Worm (Caenorhabditis elegans): ENCODE results near the gene dos-3.
A peak's percentile ranks its signal among the peaks of the same experiment; 100 is the strongest.

dos-3 gene

DNA sequence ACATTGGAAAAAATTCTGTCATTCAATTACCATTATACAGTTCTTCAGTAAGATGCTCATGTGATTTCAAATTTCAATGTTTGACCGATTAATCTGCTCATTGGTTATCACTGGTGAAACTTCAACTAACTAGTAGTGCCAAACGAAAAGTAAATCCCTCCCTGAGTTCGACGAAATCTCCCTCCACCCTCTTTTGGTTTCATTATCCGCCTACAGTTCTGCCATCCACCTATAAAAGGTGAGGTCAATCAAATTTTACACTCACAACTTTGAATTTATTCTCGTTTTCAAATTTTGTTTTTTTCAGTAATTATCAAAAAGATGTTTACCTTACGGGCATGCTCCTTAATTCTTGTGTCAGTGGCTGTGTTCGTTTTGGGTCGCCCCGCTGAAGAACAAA lies 3.2 kb upstream of the dos-3 start, which contains the start of gene far-8:
Gene far-8, plus strand, starts transcription at position 301 of the 400 bp plus-strand sequence.
- TF ChIP-seq hnd-1 (tag; optimal IDR thresholded peaks at IDR 0.05) (no peak), aly-1 (tag; optimal IDR thresholded peaks at IDR 0.05) (no peak), pes-1 (GFP tag; IDR thresholded peaks at IDR 0.05) (no peak), ceh-36 (tag; optimal IDR thresholded peaks at IDR 0.05) (no peak), ets-7 (tag; optimal IDR thresholded peaks at IDR 0.05) (no peak), ama-1 (optimal IDR thresholded peaks at IDR 0.05) (no peak), tra-4 (tag; optimal IDR thresholded peaks at IDR 0.05) (no peak)

ce11 chrIII:841177-841576 lies 1.8 kb upstream of the dos-3 start, which contains the start of gene K02F3.9:
K02F3.9 (minus strand) TSS chrIII:841366.
- no peak for TF ChIP-seq tbx-37 (GFP tag; conservative IDR thresholded peaks at IDR 0.05)
- no peak for TF ChIP-seq flt-1 (GFP tag; IDR thresholded peaks at IDR 0.05)
- no peak for TF ChIP-seq sea-1 (GFP tag; conservative IDR thresholded peaks at IDR 0.05)
- no peak for TF ChIP-seq aly-1 (tag; optimal IDR thresholded peaks at IDR 0.05)
- no peak for TF ChIP-seq tbx-11 (GFP tag; IDR thresholded peaks at IDR 0.05)
- TF ChIP-seq hmg-4 (GFP tag; optimal IDR thresholded peaks at IDR 0.05), result no peak
- no peak for TF ChIP-seq ama-1 (optimal IDR thresholded peaks at IDR 0.05)
- no peak for TF ChIP-seq ceh-36 (tag; optimal IDR thresholded peaks at IDR 0.05)
- TF ChIP-seq ceh-13 (GFP tag; optimal IDR thresholded peaks at IDR 0.05), result no peak
- no peak for TF ChIP-seq hnd-1 (tag; optimal IDR thresholded peaks at IDR 0.05)

DNA sequence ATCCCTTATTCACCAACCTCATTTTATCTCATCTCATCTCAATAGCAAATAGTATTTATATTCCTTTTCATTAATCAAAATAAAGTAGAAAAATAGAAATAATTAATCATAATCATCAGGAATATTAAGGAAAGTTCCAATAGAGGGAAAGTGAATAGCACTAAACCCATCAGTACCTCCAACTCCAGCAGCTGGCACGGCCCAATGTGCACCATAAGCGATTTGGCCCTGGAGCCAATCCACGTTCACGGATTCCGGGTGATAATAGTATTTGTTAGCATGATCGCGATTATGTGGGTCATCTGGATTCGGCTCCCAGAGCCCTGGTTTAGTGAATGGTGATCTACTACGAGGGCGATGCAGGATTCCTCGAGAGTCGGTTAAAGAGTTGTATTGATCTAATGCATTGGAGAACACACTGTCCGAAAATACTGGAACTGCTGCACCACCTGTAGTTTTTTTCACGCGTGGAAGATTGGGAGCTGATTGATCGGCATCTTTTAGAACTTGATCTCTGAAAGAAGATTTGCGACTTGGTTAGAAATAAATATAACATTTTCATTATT lies 3.6 kb downstream of the dos-3 start:
- TF ChIP-seq ets-7 (tag; optimal IDR thresholded peaks at IDR 0.05) (no peak), ceh-13 (GFP tag; optimal IDR thresholded peaks at IDR 0.05) (no peak), F13C5.2 (tag; optimal IDR thresholded peaks at IDR 0.05) (peak; percentile 75), ama-1 (optimal IDR thresholded peaks at IDR 0.05) (peak; percentile 96), hmbx-1 (tag; optimal IDR thresholded peaks at IDR 0.05) (peak; percentile 39), flt-1 (GFP tag; IDR thresholded peaks at IDR 0.05) (peak; percentile 29; the same call in 1 of the 2 replicates), sea-1 (GFP tag; conservative IDR thresholded peaks at IDR 0.05) (peak; percentile 75; the same call in 1 of the 2 replicates), tbx-11 (GFP tag; IDR thresholded peaks at IDR 0.05) (0 out of 2 replicates have a peak, but pooled peaks have one; percentile 48), tbx-37 (GFP tag; conservative IDR thresholded peaks at IDR 0.05) (peak; percentile 34; the same call in 1 of the 2 replicates), aly-1 (tag; optimal IDR thresholded peaks at IDR 0.05) (no peak), hnd-1 (tag; optimal IDR thresholded peaks at IDR 0.05) (peak; percentile 49), pes-1 (GFP tag; IDR thresholded peaks at IDR 0.05) (peak; percentile 80; the same call in 1 of the 2 replicates), scrt-1 (GFP tag; IDR thresholded peaks at IDR 0.05) (peak; percentile 78; the same call in 1 of the 2 replicates), ceh-36 (tag; optimal IDR thresholded peaks at IDR 0.05) (peak; percentile 62), tra-4 (tag; optimal IDR thresholded peaks at IDR 0.05) (peak; percentile 48), hmg-4 (GFP tag; optimal IDR thresholded peaks at IDR 0.05) (peak; percentile 81), B0310.2 (tag; optimal IDR thresholded peaks at IDR 0.05) (peak; percentile 44)

- TF ChIP-seq F13C5.2 (tag; optimal IDR thresholded peaks at IDR 0.05), result no peak
These were observed 4.2 kb downstream of the dos-3 start for ce11 chrIII:835208-835607.

- peak; percentile 18 for TF ChIP-seq hmg-4 (GFP tag; optimal IDR thresholded peaks at IDR 0.05)
- 0 out of 2 replicates have a peak, but pooled peaks have one; percentile 11 for TF ChIP-seq tbx-11 (GFP tag; IDR thresholded peaks at IDR 0.05)
- TF ChIP-seq pes-1 (GFP tag; IDR thresholded peaks at IDR 0.05), result no peak
These were observed 5.0 kb downstream of the dos-3 start for ce11 chrIII:834443-834815.

DNA sequence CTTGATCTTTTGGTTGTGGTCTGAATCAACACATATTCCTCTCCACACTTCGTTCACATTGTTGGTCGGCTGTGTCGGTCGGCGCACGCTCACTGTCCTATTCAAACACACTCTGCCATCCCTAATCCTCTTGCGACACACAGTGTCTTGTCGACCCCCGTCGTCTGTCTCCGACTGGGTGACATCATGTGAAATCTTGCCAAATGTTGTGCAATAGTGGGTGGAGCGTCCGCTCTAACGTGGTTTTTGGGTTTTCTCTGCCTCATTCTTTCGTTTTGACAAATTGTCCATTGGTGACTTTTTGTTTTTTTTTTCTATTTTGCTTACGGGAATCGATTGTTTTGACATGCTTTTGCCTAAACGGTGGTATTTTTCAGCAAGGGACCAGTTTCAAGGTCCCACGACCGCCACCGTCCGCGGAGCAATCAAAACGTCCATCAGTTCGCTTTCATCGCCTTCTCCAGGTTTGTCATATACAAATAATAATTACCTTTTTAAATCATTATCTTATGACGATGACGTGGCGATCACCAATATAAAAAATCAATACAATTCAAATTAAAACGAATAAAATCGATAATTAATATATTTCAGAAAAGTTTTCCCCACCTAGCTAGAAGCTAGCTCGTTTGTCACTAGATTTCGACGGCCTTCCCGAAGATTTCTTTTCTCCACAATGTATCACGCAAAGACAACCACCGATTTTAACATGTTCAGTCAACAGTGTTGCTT lies 5.5 kb downstream of the dos-3 start:
- TF ChIP-seq sea-1 (GFP tag; conservative IDR thresholded peaks at IDR 0.05) (0 out of 2 replicates have a peak, but pooled peaks have one; percentile 53), tbx-11 (GFP tag; IDR thresholded peaks at IDR 0.05) (no peak), B0310.2 (tag; optimal IDR thresholded peaks at IDR 0.05) (no peak), tbx-37 (GFP tag; conservative IDR thresholded peaks at IDR 0.05) (0 out of 2 replicates have a peak, but pooled peaks have one; percentile 13), hmg-4 (GFP tag; optimal IDR thresholded peaks at IDR 0.05) (peak; percentile 76), flt-1 (GFP tag; IDR thresholded peaks at IDR 0.05) (peak; percentile 54), F13C5.2 (tag; optimal IDR thresholded peaks at IDR 0.05) (peak; percentile 48), ama-1 (optimal IDR thresholded peaks at IDR 0.05) (peak; percentile 16), aly-1 (tag; optimal IDR thresholded peaks at IDR 0.05) (no peak)

DNA sequence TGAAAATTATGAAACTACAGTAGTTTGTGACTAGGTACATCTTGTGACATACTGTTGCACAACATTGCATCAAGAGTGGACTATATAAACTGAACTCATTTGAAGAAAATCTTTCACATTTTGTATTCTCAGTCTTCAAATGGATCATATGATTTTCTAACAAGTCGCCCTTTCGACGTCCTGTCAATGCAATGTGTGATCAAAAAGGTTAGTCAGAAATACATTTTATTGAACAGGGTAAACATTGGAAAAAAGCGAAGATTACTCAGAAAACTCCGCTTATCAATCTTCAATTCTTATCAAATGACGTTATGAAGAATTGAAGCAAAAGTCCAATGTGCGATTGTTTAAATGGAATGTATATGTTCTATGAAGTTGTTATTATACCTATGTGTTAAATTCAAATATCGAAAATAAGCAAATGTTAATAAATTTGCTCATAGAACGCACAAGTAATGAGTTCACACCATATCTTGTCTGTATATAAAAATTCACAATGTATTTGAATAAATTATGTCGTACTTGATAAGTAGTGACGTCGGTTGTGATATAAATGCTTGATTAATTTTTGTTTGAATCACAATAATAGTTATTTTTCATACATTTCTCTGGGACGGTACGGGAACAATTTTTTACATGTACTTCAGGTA lies 6.4 kb downstream of the dos-3 start, which contains the start of gene zip-2:
Gene zip-2, plus strand, starts transcription at position 128 of the 650 bp plus-strand sequence.
- no peak for TF ChIP-seq tbx-37 (GFP tag; conservative IDR thresholded peaks at IDR 0.05)

ce11 chrIII:831961-832360 lies 7.4 kb downstream of the dos-3 start, which contains the start of gene ceeh-1:
ceeh-1 (minus strand) TSS chrIII:832277.
- TF ChIP-seq ceh-36 (tag; optimal IDR thresholded peaks at IDR 0.05) (no peak), hnd-1 (tag; optimal IDR thresholded peaks at IDR 0.05) (no peak), hmbx-1 (tag; optimal IDR thresholded peaks at IDR 0.05) (no peak), tbx-11 (GFP tag; IDR thresholded peaks at IDR 0.05) (no peak), ama-1 (optimal IDR thresholded peaks at IDR 0.05) (no peak), tbx-37 (GFP tag; conservative IDR thresholded peaks at IDR 0.05) (no peak), ceh-13 (GFP tag; optimal IDR thresholded peaks at IDR 0.05) (no peak), scrt-1 (GFP tag; IDR thresholded peaks at IDR 0.05) (no peak)
